Worm (Caenorhabditis elegans) whole organism, L4/young adult: ENCODE measurements around the gene nhr-209.

Experiments used
- dao-5 ChIP-seq: sonication (generic microtip); optimal IDR thresholded peaks from 2 replicates; lab custom pipeline; 2016; ENCODE audit warnings: missing genotype, missing genetic modification characterization, moderate library complexity, missing compliant biosample characterization
- him-1 ChIP-seq: sonication (generic microtip); optimal IDR thresholded peaks from 2 replicates; lab custom pipeline; 2016; ENCODE audit warnings: missing genotype, missing genetic modification reagents, missing genetic modification characterization, missing compliant biosample characterization

DNA sequence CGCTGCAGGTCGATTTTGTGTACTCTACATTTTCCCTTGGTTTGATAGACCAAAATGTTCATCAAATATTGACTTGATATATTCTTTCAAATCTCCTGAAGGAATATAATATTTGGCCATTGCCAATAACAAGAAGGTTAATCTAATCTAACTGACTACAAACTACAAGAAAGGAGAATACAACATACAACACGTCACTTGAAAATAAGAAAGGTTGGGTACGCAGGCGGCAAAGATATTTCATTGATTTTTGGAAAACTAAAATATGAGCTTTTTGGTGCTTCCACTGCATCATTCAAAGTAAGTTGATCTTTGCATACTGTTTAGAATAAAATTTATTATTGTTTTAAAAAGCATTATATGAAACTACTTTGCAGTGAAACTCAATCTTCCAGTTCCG lies at the start of gene nhr-209:
- TF ChIP-seq dao-5 (tag; lab: Kevin White, UChicago) (no peak), him-1 (tag; lab: Kevin White, UChicago) (no peak)
